Fruit fly (Drosophila melanogaster) whole organism, prepupa: ENCODE measurements around the gene PH4alphaPV.
A peak's percentile ranks its signal among the peaks of the same experiment; 100 is the strongest.

Experiments
- Blimp-1 ChIP-seq: fragments of 200-800 bp; sonication (Bioruptor generic); optimal IDR thresholded peaks from 3 replicates; lab custom pipeline; 2017; ENCODE audit warnings: missing biosample characterization, missing genetic modification characterization, mild to moderate bottlenecking, moderate library complexity, missing genetic modification reagents
- CG10631 ChIP-seq: fragments of 200-800 bp; sonication (Bioruptor generic); optimal IDR thresholded peaks from 2 replicates; lab custom pipeline; 2016; ENCODE audit warnings: missing biosample characterization, missing genetic modification characterization
- CG10669 ChIP-seq: fragments of 200-800 bp; sonication (Bioruptor generic); optimal IDR thresholded peaks from 3 replicates; lab custom pipeline; 2018; ENCODE audit warnings: missing biosample characterization, mild to moderate bottlenecking, missing genetic modification characterization, moderate library complexity
- CG11294 ChIP-seq: fragments of 200-800 bp; sonication (Bioruptor generic); IDR thresholded peaks from 2 replicates; pipeline ENCODE4 v1.3.6; 2022; ENCODE audit warnings: missing biosample characterization, missing genetic modification characterization
- CG11762 ChIP-seq: fragments of 200-800 bp; sonication (Bioruptor generic); optimal IDR thresholded peaks from 3 replicates; lab custom pipeline; 2016; ENCODE audit warnings: missing biosample characterization, missing genetic modification characterization; ENCODE audit not compliant: insufficient read depth
- CG11902 ChIP-seq: fragments of 200-800 bp; sonication (Bioruptor generic); optimal IDR thresholded peaks from 3 replicates; lab custom pipeline; 2016; ENCODE audit warnings: missing biosample characterization, missing genetic modification characterization
- CG15336 ChIP-seq: fragments of 200-800 bp; sonication (Bioruptor generic); IDR thresholded peaks from 2 replicates; pipeline ENCODE4 v1.3.6; 2022; ENCODE audit warnings: missing biosample characterization, missing genetic modification characterization
- CG1621 ChIP-seq: fragments of 200-800 bp; sonication (Bioruptor generic); optimal IDR thresholded peaks from 3 replicates; lab custom pipeline; 2018; ENCODE audit warnings: missing biosample characterization, mild to moderate bottlenecking, missing genetic modification characterization
- CG16779 ChIP-seq: fragments of 200-800 bp; sonication (Bioruptor generic); optimal IDR thresholded peaks from 3 replicates; lab custom pipeline; 2017; ENCODE audit warnings: missing biosample characterization, mild to moderate bottlenecking, missing genetic modification characterization
- CG3032 ChIP-seq: fragments of 200-800 bp; optimal IDR thresholded peaks from 2 replicates; lab custom pipeline; 2019; ENCODE audit warnings: missing biosample characterization, mild to moderate bottlenecking, missing genetic modification characterization, moderate library complexity
- CG31627 ChIP-seq: fragments of 200-800 bp; sonication (Bioruptor generic); optimal IDR thresholded peaks from 3 replicates; lab custom pipeline; 2016; ENCODE audit warnings: missing biosample characterization, missing genetic modification characterization
- CG32006 ChIP-seq: fragments of 200-800 bp; sonication (Bioruptor generic); optimal IDR thresholded peaks from 3 replicates; lab custom pipeline; 2017; ENCODE audit warnings: missing biosample characterization, mild to moderate bottlenecking, missing genetic modification characterization
- CG34406 ChIP-seq: fragments of 200-800 bp; sonication (Bioruptor generic); optimal IDR thresholded peaks from 3 replicates; lab custom pipeline; 2016; ENCODE audit warnings: missing biosample characterization, missing genetic modification characterization
- CG3919 ChIP-seq: fragments of 200-800 bp; sonication (Bioruptor generic); optimal IDR thresholded peaks from 3 replicates; lab custom pipeline; 2016; ENCODE audit warnings: missing biosample characterization, missing genetic modification characterization
- CG4318 ChIP-seq: fragments of 200-800 bp; sonication (Bioruptor generic); optimal IDR thresholded peaks from 3 replicates; lab custom pipeline; 2017; ENCODE audit warnings: missing biosample characterization, mild to moderate bottlenecking, missing genetic modification characterization
- CG6276 ChIP-seq: fragments of 200-800 bp; sonication (Bioruptor generic); optimal IDR thresholded peaks from 2 replicates; lab custom pipeline; 2017; ENCODE audit warnings: missing biosample characterization, mild to moderate bottlenecking, missing genetic modification characterization
- CG6792 ChIP-seq: fragments of 200-800 bp; sonication (Bioruptor generic); optimal IDR thresholded peaks from 3 replicates; lab custom pipeline; 2016; ENCODE audit warnings: missing biosample characterization, missing genetic modification characterization
- CG6808 ChIP-seq: fragments of 200-800 bp; sonication (Bioruptor generic); optimal IDR thresholded peaks from 3 replicates; lab custom pipeline; 2017; ENCODE audit warnings: missing biosample characterization, missing genetic modification characterization, mild to moderate bottlenecking, moderate library complexity, missing genetic modification reagents
- CG6854 ChIP-seq: fragments of 200-800 bp; sonication (Bioruptor generic); optimal IDR thresholded peaks from 2 replicates; lab custom pipeline; 2017; ENCODE audit warnings: missing biosample characterization, mild to moderate bottlenecking, missing genetic modification characterization
- CG7368 ChIP-seq: fragments of 200-800 bp; sonication (Bioruptor generic); optimal IDR thresholded peaks from 3 replicates; lab custom pipeline; 2016; ENCODE audit warnings: missing biosample characterization, missing genetic modification characterization
- CG8119 ChIP-seq: fragments of 200-800 bp; sonication (Bioruptor generic); IDR thresholded peaks from 3 replicates; pipeline ENCODE4 v1.3.6; 2022; ENCODE audit warnings: missing biosample characterization, missing genetic modification characterization
- CG9139 ChIP-seq: fragments of 200-800 bp; sonication (Bioruptor generic); optimal IDR thresholded peaks from 3 replicates; lab custom pipeline; 2017; ENCODE audit warnings: missing biosample characterization, mild to moderate bottlenecking, missing genetic modification characterization
- Eip75B ChIP-seq: fragments of 200-800 bp; sonication (Bioruptor generic); optimal IDR thresholded peaks from 3 replicates; lab custom pipeline; 2016; ENCODE audit warnings: missing biosample characterization, missing genetic modification characterization
- Eip78C ChIP-seq: fragments of 200-800 bp; sonication (Bioruptor generic); peaks from one replicate; lab custom pipeline; 2016; ENCODE audit warnings: missing biosample characterization, missing genetic modification characterization
- Eip93F ChIP-seq: fragments of 200-800 bp; sonication (Bioruptor generic); optimal IDR thresholded peaks from 2 replicates; lab custom pipeline; 2016; ENCODE audit warnings: missing biosample characterization, mild to moderate bottlenecking, missing genetic modification characterization
- Ets21C ChIP-seq: fragments of 200-800 bp; sonication (Bioruptor generic); optimal IDR thresholded peaks from 3 replicates; lab custom pipeline; 2016; ENCODE audit warnings: missing biosample characterization, missing genetic modification characterization
- Ets96B ChIP-seq: fragments of 200-800 bp; optimal IDR thresholded peaks from 2 replicates; lab custom pipeline; 2019; ENCODE audit warnings: missing biosample characterization, mild to moderate bottlenecking, missing genetic modification characterization, moderate library complexity
- Hr39 ChIP-seq: fragments of 200-800 bp; sonication (Bioruptor generic); optimal IDR thresholded peaks from 2 replicates; lab custom pipeline; 2016; ENCODE audit warnings: missing biosample characterization, missing genetic modification characterization
- Hr4 ChIP-seq: fragments of 200-800 bp; sonication (Bioruptor generic); optimal IDR thresholded peaks from 3 replicates; lab custom pipeline; 2016; ENCODE audit warnings: missing biosample characterization, missing genetic modification characterization
- Lpt ChIP-seq: fragments of 200-800 bp; sonication (Bioruptor generic); optimal IDR thresholded peaks from 3 replicates; lab custom pipeline; 2016; ENCODE audit warnings: missing biosample characterization, missing genetic modification characterization
- Met ChIP-seq: fragments of 200-800 bp; sonication (Bioruptor generic); optimal IDR thresholded peaks from 3 replicates; lab custom pipeline; 2016; ENCODE audit warnings: missing biosample characterization, missing genetic modification characterization
- OdsH ChIP-seq: fragments of 200-800 bp; sonication (Bioruptor generic); optimal IDR thresholded peaks from 3 replicates; lab custom pipeline; 2016; ENCODE audit warnings: missing biosample characterization, missing genetic modification characterization
- Smox ChIP-seq: fragments of 200-800 bp; sonication (Bioruptor generic); optimal IDR thresholded peaks from 3 replicates; lab custom pipeline; 2016; ENCODE audit warnings: missing biosample characterization, missing genetic modification characterization
- Sox102F ChIP-seq: fragments of 200-800 bp; sonication (Bioruptor generic); optimal IDR thresholded peaks from 2 replicates; lab custom pipeline; 2016; ENCODE audit warnings: missing biosample characterization, mild to moderate bottlenecking, missing genetic modification characterization
- Sox14 ChIP-seq: fragments of 200-800 bp; sonication (Bioruptor generic); optimal IDR thresholded peaks from 3 replicates; lab custom pipeline; 2016; ENCODE audit warnings: missing biosample characterization, missing genetic modification characterization
- Sox15 ChIP-seq: fragments of 200-800 bp; sonication (Bioruptor generic); optimal IDR thresholded peaks from 3 replicates; lab custom pipeline; 2016; ENCODE audit warnings: missing biosample characterization, missing genetic modification characterization
- achi ChIP-seq: fragments of 200-800 bp; sonication (Bioruptor generic); optimal IDR thresholded peaks from 3 replicates; lab custom pipeline; 2016; ENCODE audit warnings: missing biosample characterization, missing genetic modification characterization
- cyc ChIP-seq: fragments of 200-800 bp; sonication (Bioruptor generic); optimal IDR thresholded peaks from 3 replicates; lab custom pipeline; 2016; ENCODE audit warnings: missing biosample characterization, missing genetic modification characterization
- dsx ChIP-seq: fragments of 200-800 bp; optimal IDR thresholded peaks from 3 replicates; lab custom pipeline; 2019; ENCODE audit warnings: missing biosample characterization, mild to moderate bottlenecking, missing genetic modification characterization, moderate library complexity; ENCODE audit not compliant: poor library complexity, severe bottlenecking
- eg ChIP-seq: fragments of 200-800 bp; sonication (Bioruptor generic); IDR thresholded peaks from 3 replicates; pipeline ENCODE4 v1.3.6; 2022; ENCODE audit warnings: missing biosample characterization, missing genetic modification characterization
- fd59A ChIP-seq: fragments of 200-800 bp; sonication (Bioruptor generic); optimal IDR thresholded peaks from 2 replicates; lab custom pipeline; 2017; ENCODE audit warnings: missing biosample characterization, mild to moderate bottlenecking, missing genetic modification characterization, missing genetic modification reagents
- fd85E ChIP-seq: fragments of 200-800 bp; sonication (Bioruptor generic); optimal IDR thresholded peaks from 3 replicates; lab custom pipeline; 2016; ENCODE audit warnings: missing biosample characterization, missing genetic modification characterization
- fkh ChIP-seq: fragments of 200-800 bp; sonication (Bioruptor generic); optimal IDR thresholded peaks from 3 replicates; lab custom pipeline; 2017; ENCODE audit warnings: missing biosample characterization, mild to moderate bottlenecking, missing genetic modification characterization, moderate library complexity
- lz ChIP-seq: fragments of 200-800 bp; sonication (Bioruptor generic); optimal IDR thresholded peaks from 3 replicates; lab custom pipeline; 2016; ENCODE audit warnings: missing biosample characterization, missing genetic modification characterization
- net ChIP-seq: fragments of 200-800 bp; sonication (Bioruptor generic); optimal IDR thresholded peaks from 3 replicates; lab custom pipeline; 2016; ENCODE audit warnings: missing biosample characterization, missing genetic modification characterization
- pdm3 ChIP-seq: fragments of 200-800 bp; sonication (Bioruptor generic); optimal IDR thresholded peaks from 3 replicates; lab custom pipeline; 2016; ENCODE audit warnings: missing biosample characterization, missing genetic modification characterization
- spab ChIP-seq: fragments of 200-800 bp; sonication (Bioruptor generic); optimal IDR thresholded peaks from 2 replicates; lab custom pipeline; 2017; ENCODE audit warnings: missing biosample characterization, mild to moderate bottlenecking, missing genetic modification characterization, missing genetic modification reagents
- ss ChIP-seq, 2 experiments: fragments of 200-800 bp; sonication (Bioruptor generic); optimal IDR thresholded peaks; 2 replicates in 1 of 2; 3 replicates in 1 of 2; lab custom pipeline; 2017 to 2018; ENCODE audit warnings: mild to moderate bottlenecking in 2 of 2, missing biosample characterization in 2 of 2, missing genetic modification characterization in 2 of 2, moderate library complexity in 1 of 2
- topi ChIP-seq: fragments of 200-800 bp; sonication (Bioruptor generic); optimal IDR thresholded peaks from 3 replicates; lab custom pipeline; 2016; ENCODE audit warnings: missing biosample characterization, missing genetic modification characterization
- vri ChIP-seq: fragments of 200-800 bp; sonication (Bioruptor generic); optimal IDR thresholded peaks from 3 replicates; lab custom pipeline; 2016; ENCODE audit warnings: missing biosample characterization, mild to moderate bottlenecking, missing genetic modification characterization

PH4alphaPV gene

dm6 chr3R:30601440-30602256, 46.7 kb downstream of the PH4alphaPV start, which contains the start of the genes CG2246 and CG31021:
CG2246 (minus strand) TSS chr3R:30601489.
CG31021 (plus strand) TSS chr3R:30602206.
- TF ChIP-seq Met (GFP tag; lab: Kevin White, UChicago): peak; percentile 41
- TF ChIP-seq OdsH (GFP tag; lab: Kevin White, UChicago): peak; percentile 34
- peak; percentile 29 for TF ChIP-seq Hr4 (GFP tag; lab: Kevin White, UChicago)
- TF ChIP-seq Eip75B (GFP tag; lab: Kevin White, UChicago): peak; percentile 13
- no peak for TF ChIP-seq CG16779
- no peak for TF ChIP-seq Ets96B
- no peak for TF ChIP-seq CG11294 (GFP tag; lab: Robert Waterston, UW)
- peak; percentile 14 for TF ChIP-seq CG3919 (GFP tag; lab: Kevin White, UChicago)
- TF ChIP-seq fd85E (GFP tag; lab: Kevin White, UChicago): no peak
- TF ChIP-seq Eip93F: peak; percentile 6
- no peak for TF ChIP-seq achi
- peak; percentile 55 for TF ChIP-seq lz (GFP tag; lab: Kevin White, UChicago)
- no peak for TF ChIP-seq CG34406 (GFP tag; lab: Kevin White, UChicago)
- TF ChIP-seq CG15336 (GFP tag; lab: Robert Waterston, UW): peak; percentile 32; the same call in 1 of the 2 replicates
- peak; percentile 67 for TF ChIP-seq Eip78C (GFP tag; lab: Kevin White, UChicago)
- no peak for TF ChIP-seq CG6276 (GFP tag; lab: Kevin White, UChicago)
- TF ChIP-seq Sox14: peak; percentile 27
- peak; percentile 52 for TF ChIP-seq Hr39 (GFP tag; lab: Kevin White, UChicago)
- TF ChIP-seq CG9139 (GFP tag; lab: Kevin White, UChicago): no peak
- TF ChIP-seq dsx (GFP tag; lab: Kevin White, UChicago): no peak
- no peak for TF ChIP-seq Ets21C (GFP tag; lab: Kevin White, UChicago)
- peak; percentile 30 for TF ChIP-seq cyc
- TF ChIP-seq vri (GFP tag; lab: Kevin White, UChicago): no peak
- no peak for TF ChIP-seq net (GFP tag; lab: Kevin White, UChicago)
- TF ChIP-seq CG6854: no peak
- peak; percentile 47 for TF ChIP-seq eg (GFP tag; lab: Robert Waterston, UW)
- no peak for TF ChIP-seq ss (GFP tag; optimal IDR thresholded peaks at IDR 0.05; lab: Kevin White, UChicago)
- TF ChIP-seq CG32006: no peak
- TF ChIP-seq CG11902 (GFP tag; lab: Kevin White, UChicago): peak; percentile 9
- TF ChIP-seq CG6792 (GFP tag; lab: Kevin White, UChicago): peak; percentile 11
- no peak for TF ChIP-seq CG11762
- TF ChIP-seq pdm3 (GFP tag; lab: Kevin White, UChicago): peak; percentile 2
- peak; percentile 2 for TF ChIP-seq CG7368 (GFP tag; lab: Kevin White, UChicago)
- no peak for TF ChIP-seq CG3032 (tag; lab: Kevin White, UChicago)
- TF ChIP-seq fd59A (GFP tag; lab: Kevin White, UChicago): no peak
- peak; percentile 34 for TF ChIP-seq Smox (GFP tag; lab: Kevin White, UChicago)
- 0 out of 3 replicates have a peak, but pooled peaks have one; percentile 14 for TF ChIP-seq CG8119 (GFP tag; lab: Robert Waterston, UW)
- peak; percentile 14 for TF ChIP-seq CG10669 (GFP tag; lab: Kevin White, UChicago)
- peak; percentile 51 for TF ChIP-seq CG31627 (GFP tag; lab: Kevin White, UChicago)
- no peak for TF ChIP-seq spab (GFP tag; lab: Kevin White, UChicago)
- peak; percentile 93 for TF ChIP-seq CG6808 (GFP tag; lab: Kevin White, UChicago)
- peak; percentile 88 for TF ChIP-seq fkh (GFP tag; lab: Kevin White, UChicago)
- TF ChIP-seq CG10631 (GFP tag; lab: Kevin White, UChicago): peak; percentile 58
- no peak for TF ChIP-seq Lpt
- TF ChIP-seq Sox102F (GFP tag; lab: Kevin White, UChicago): peak; percentile 0
- TF ChIP-seq topi (GFP tag; lab: Kevin White, UChicago): peak; percentile 21
- TF ChIP-seq CG1621 (tag; lab: Kevin White, UChicago): no peak
- no peak for TF ChIP-seq CG4318 (GFP tag; lab: Kevin White, UChicago)
- TF ChIP-seq Blimp-1 (GFP tag; lab: Kevin White, UChicago): no peak
- no peak for TF ChIP-seq Sox15 (GFP tag; lab: Kevin White, UChicago)
